Worm (Caenorhabditis elegans): ENCODE data around the gene T28F3.11.

DNA sequence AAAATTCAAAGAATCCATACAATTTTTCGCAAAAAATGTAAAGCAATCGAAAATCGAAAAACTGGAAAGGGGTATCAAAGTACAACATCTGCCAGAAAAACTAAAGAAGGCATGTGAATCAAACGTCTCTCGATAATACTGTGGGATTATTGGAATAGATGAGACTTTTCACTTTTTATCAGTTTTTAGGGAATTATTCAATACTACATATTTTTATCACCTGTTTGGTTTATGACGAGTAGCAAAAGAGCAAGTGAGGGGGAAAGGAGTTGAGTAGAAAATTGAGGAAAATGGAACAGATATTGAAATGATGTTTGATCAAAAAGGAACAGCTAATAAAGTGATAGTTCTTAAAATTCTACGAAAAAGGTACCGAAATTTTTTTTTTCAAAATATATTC lies 1.6 kb upstream of the T28F3.11 start:
- no peak for TF ChIP-seq scrt-1 (GFP tag; IDR thresholded peaks at IDR 0.05)
- TF ChIP-seq ama-1 (optimal IDR thresholded peaks at IDR 0.05): no peak
- TF ChIP-seq hmg-4 (GFP tag; optimal IDR thresholded peaks at IDR 0.05): no peak
- no peak for TF ChIP-seq F13C5.2 (tag; optimal IDR thresholded peaks at IDR 0.05)
- TF ChIP-seq ceh-36 (tag; optimal IDR thresholded peaks at IDR 0.05): no peak
- TF ChIP-seq flt-1 (GFP tag; IDR thresholded peaks at IDR 0.05): no peak
- TF ChIP-seq tbx-11 (GFP tag; IDR thresholded peaks at IDR 0.05): no peak
- TF ChIP-seq tbx-37 (GFP tag; conservative IDR thresholded peaks at IDR 0.05): no peak
